Worm (Caenorhabditis elegans) whole organism, mixed stage, embryonic: ENCODE results near the gene ZK617.26.

Experiments used
- M03D4.4 ChIP-seq: sonication (generic microtip); optimal IDR thresholded peaks from 2 replicates; lab custom pipeline; 2017; ENCODE audit warnings: mild to moderate bottlenecking, missing genetic modification characterization, missing compliant biosample characterization
- bed-3 ChIP-seq: fragments of 200-800 bp; sonication (Bioruptor generic); optimal IDR thresholded peaks from 3 replicates; lab custom pipeline; 2018; ENCODE audit warnings: mild to moderate bottlenecking, missing genetic modification characterization, moderate library complexity, missing compliant biosample characterization
- blmp-1 ChIP-seq: fragments of 150-350 bp; optimal IDR thresholded peaks from 2 replicates; lab custom pipeline; 2014; ENCODE audit warnings: missing biosample characterization, missing genetic modification characterization
- ceh-39 ChIP-seq: fragments of 150-350 bp; optimal IDR thresholded peaks from 2 replicates; lab custom pipeline; 2014; ENCODE audit warnings: missing biosample characterization, missing genetic modification characterization
- ceh-43 ChIP-seq: fragments of 200-800 bp; sonication (Bioruptor generic); optimal IDR thresholded peaks from 2 replicates; lab custom pipeline; 2018; ENCODE audit warnings: mild to moderate bottlenecking, missing genetic modification characterization, moderate library complexity, missing compliant biosample characterization
- ceh-83 ChIP-seq: fragments of 200-800 bp; sonication (Bioruptor generic); optimal IDR thresholded peaks from 2 replicates; lab custom pipeline; 2018; ENCODE audit warnings: mild to moderate bottlenecking, missing genetic modification characterization, missing compliant biosample characterization
- ces-1 ChIP-seq: fragments of 150-350 bp; optimal IDR thresholded peaks from 2 replicates; lab custom pipeline; 2014; ENCODE audit warnings: missing biosample characterization, missing genetic modification reagents, missing genetic modification characterization
- cnd-1 ChIP-seq: fragments of 200-800 bp; sonication (Bioruptor generic); optimal IDR thresholded peaks from 2 replicates; lab custom pipeline; 2018; ENCODE audit warnings: mild to moderate bottlenecking, missing genetic modification characterization, missing compliant biosample characterization
- drap-1 ChIP-seq: fragments of 200-800 bp; sonication (Bioruptor generic); optimal IDR thresholded peaks from 3 replicates; lab custom pipeline; 2018; ENCODE audit warnings: mild to moderate bottlenecking, missing genetic modification characterization, missing compliant biosample characterization
- elt-1 ChIP-seq: sonication (generic microtip); optimal IDR thresholded peaks from 2 replicates; lab custom pipeline; 2017; ENCODE audit warnings: missing genetic modification characterization, mild to moderate bottlenecking, missing compliant biosample characterization, antibody characterized with exemption, moderate library complexity, borderline replicate concordance; ENCODE audit not compliant: insufficient read depth
- elt-3 ChIP-seq: fragments of 150-350 bp; optimal IDR thresholded peaks from 2 replicates; lab custom pipeline; 2014; ENCODE audit warnings: missing biosample characterization, missing genetic modification characterization
- flh-1 ChIP-seq: fragments of 200-800 bp; sonication (Bioruptor generic); optimal IDR thresholded peaks from 2 replicates; lab custom pipeline; 2018; ENCODE audit warnings: mild to moderate bottlenecking, missing genetic modification characterization, moderate library complexity, missing compliant biosample characterization
- ham-2 ChIP-seq: fragments of 200-800 bp; sonication (Bioruptor generic); optimal IDR thresholded peaks from 2 replicates; lab custom pipeline; 2018; ENCODE audit warnings: mild to moderate bottlenecking, missing genetic modification characterization, missing compliant biosample characterization
- hlh-1 ChIP-seq: fragments of 150-350 bp; optimal IDR thresholded peaks from 2 replicates; lab custom pipeline; 2014; ENCODE audit warnings: missing biosample characterization, missing genetic modification reagents, missing genetic modification characterization
- lin-13 ChIP-seq: fragments of 150-350 bp; optimal IDR thresholded peaks from 2 replicates; lab custom pipeline; 2014; ENCODE audit warnings: missing biosample characterization, missing genetic modification characterization
- lin-32 ChIP-seq: fragments of 200-800 bp; sonication (Bioruptor generic); optimal IDR thresholded peaks from 2 replicates; lab custom pipeline; 2018; ENCODE audit warnings: mild to moderate bottlenecking, missing genetic modification characterization, missing compliant biosample characterization
- lsy-2 ChIP-seq: fragments of 150-350 bp; optimal IDR thresholded peaks from 2 replicates; lab custom pipeline; 2014; ENCODE audit warnings: missing biosample characterization, missing genetic modification characterization
- mab-5 ChIP-seq: fragments of 150-350 bp; optimal IDR thresholded peaks from 2 replicates; lab custom pipeline; 2014; ENCODE audit warnings: missing biosample characterization, missing genetic modification characterization
- mep-1 ChIP-seq: fragments of 150-350 bp; optimal IDR thresholded peaks from 2 replicates; lab custom pipeline; 2017; ENCODE audit warnings: missing biosample characterization, missing genetic modification reagents, missing genetic modification characterization, inconsistent platforms
- mls-2 ChIP-seq: sonication (generic microtip); optimal IDR thresholded peaks from 2 replicates; lab custom pipeline; 2016; ENCODE audit warnings: mild to moderate bottlenecking, missing genetic modification characterization, moderate library complexity, missing compliant biosample characterization
- nhr-12 ChIP-seq: fragments of 150-350 bp; optimal IDR thresholded peaks from 2 replicates; lab custom pipeline; 2014; ENCODE audit warnings: missing biosample characterization, missing genetic modification characterization
- nhr-2 ChIP-seq: fragments of 150-350 bp; optimal IDR thresholded peaks from 2 replicates; lab custom pipeline; 2014; ENCODE audit warnings: missing biosample characterization, missing genetic modification characterization
- nhr-237 ChIP-seq: fragments of 150-350 bp; optimal IDR thresholded peaks from 2 replicates; lab custom pipeline; 2014; ENCODE audit warnings: missing biosample characterization, missing genetic modification characterization
- nhr-28 ChIP-seq: fragments of 150-350 bp; optimal IDR thresholded peaks from 2 replicates; lab custom pipeline; 2014; ENCODE audit warnings: missing biosample characterization, missing genetic modification characterization
- nhr-76 ChIP-seq: sonication (generic microtip); optimal IDR thresholded peaks from 2 replicates; lab custom pipeline; 2017; ENCODE audit warnings: missing biosample characterization, missing genetic modification characterization
- pha-4 ChIP-seq: fragments of 150-350 bp; optimal IDR thresholded peaks from 2 replicates; lab custom pipeline; 2018; ENCODE audit warnings: missing biosample characterization, missing genetic modification reagents, missing genetic modification characterization
- sem-2 ChIP-seq: fragments of 200-800 bp; sonication (Bioruptor generic); optimal IDR thresholded peaks from 2 replicates; lab custom pipeline; 2018; ENCODE audit warnings: mild to moderate bottlenecking, missing genetic modification characterization, missing compliant biosample characterization
- snpc-4 ChIP-seq: fragments of 150-350 bp; optimal IDR thresholded peaks from 2 replicates; lab custom pipeline; 2014; ENCODE audit warnings: missing biosample characterization, missing genetic modification characterization
- sptf-1 ChIP-seq: sonication (generic microtip); optimal IDR thresholded peaks from 2 replicates; lab custom pipeline; 2017; ENCODE audit warnings: mild to moderate bottlenecking, missing genetic modification characterization, moderate library complexity, missing compliant biosample characterization
- tbx-8 ChIP-seq: fragments of 200-800 bp; sonication (Bioruptor generic); optimal IDR thresholded peaks from 2 replicates; lab custom pipeline; 2018; ENCODE audit warnings: mild to moderate bottlenecking, missing genetic modification characterization, moderate library complexity, missing compliant biosample characterization
- unc-120 ChIP-seq: sonication (generic microtip); optimal IDR thresholded peaks from 2 replicates; lab custom pipeline; 2017; ENCODE audit warnings: missing genetic modification characterization, missing compliant biosample characterization; ENCODE audit not compliant: poor library complexity, severe bottlenecking
- unc-39 ChIP-seq: fragments of 150-350 bp; optimal IDR thresholded peaks from 2 replicates; lab custom pipeline; 2014; ENCODE audit warnings: missing biosample characterization, missing genetic modification characterization
- unc-62 ChIP-seq: fragments of 150-350 bp; optimal IDR thresholded peaks from 2 replicates; lab custom pipeline; 2014; ENCODE audit warnings: missing biosample characterization, missing genetic modification reagents, missing genetic modification characterization
- zip-8 ChIP-seq: fragments of 150-350 bp; optimal IDR thresholded peaks from 2 replicates; lab custom pipeline; 2014; ENCODE audit warnings: missing biosample characterization, missing genetic modification characterization
- ztf-11 ChIP-seq: fragments of 150-350 bp; optimal IDR thresholded peaks from 2 replicates; lab custom pipeline; 2014; ENCODE audit warnings: missing biosample characterization, missing genetic modification characterization

Gene ZK617.26

DNA sequence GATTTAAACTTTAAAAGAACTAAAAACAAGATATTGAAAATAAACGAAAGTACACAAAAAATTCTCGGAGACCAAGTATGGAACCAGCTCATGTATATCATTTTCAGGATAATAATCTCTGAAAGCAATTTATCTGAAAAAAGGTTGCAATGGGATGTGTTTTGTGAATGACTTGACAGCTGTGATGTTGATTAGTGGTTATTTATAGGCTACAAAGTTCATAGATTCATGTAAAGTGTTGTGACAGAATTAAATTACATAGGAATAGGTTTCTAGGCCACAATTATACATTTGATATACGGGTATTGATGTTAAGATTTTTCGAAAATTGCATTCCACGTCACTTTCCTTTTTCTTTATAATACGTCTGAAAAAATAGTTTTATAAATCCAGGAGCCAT, 45.4 kb downstream of the ZK617.26 start, which contains the start of gene srj-1:
TSS of gene srj-1 (minus strand) at position 101 of the 400 bp plus-strand sequence.
- TF ChIP-seq nhr-28 (tag; lab: Kevin White, UChicago) (no peak), tbx-8 (GFP tag; lab: Kevin White, UChicago) (no peak)

- TF ChIP-seq lsy-2 (tag; lab: Kevin White, UChicago) (peak; percentile 68), blmp-1 (tag; lab: Kevin White, UChicago) (no peak), unc-120 (tag; lab: Kevin White, UChicago) (no peak), mab-5 (tag; lab: Kevin White, UChicago) (no peak), cnd-1 (no peak), flh-1 (GFP tag; lab: Kevin White, UChicago) (no peak), ceh-43 (GFP tag; lab: Kevin White, UChicago) (no peak), elt-1 (tag; lab: Kevin White, UChicago) (no peak), zip-8 (no peak), nhr-12 (no peak), hlh-1 (peak; percentile 20), M03D4.4 (tag; lab: Kevin White, UChicago) (no peak), nhr-2 (tag; lab: Kevin White, UChicago) (no peak), ham-2 (GFP tag; lab: Kevin White, UChicago) (no peak), ztf-11 (no peak), lin-13 (tag; lab: Kevin White, UChicago) (peak; percentile 58), ceh-83 (GFP tag; lab: Kevin White, UChicago) (no peak), drap-1 (GFP tag; lab: Kevin White, UChicago) (no peak), nhr-28 (tag; lab: Kevin White, UChicago) (no peak), ceh-39 (tag; lab: Kevin White, UChicago) (peak; percentile 46), tbx-8 (GFP tag; lab: Kevin White, UChicago) (no peak), ces-1 (GFP tag; lab: Kevin White, UChicago) (peak; percentile 5), sptf-1 (tag; lab: Kevin White, UChicago) (no peak), lin-32 (GFP tag; lab: Kevin White, UChicago) (no peak), unc-39 (tag; lab: Kevin White, UChicago) (no peak), nhr-237 (peak; percentile 44), sem-2 (GFP tag; lab: Kevin White, UChicago) (no peak), snpc-4 (tag; lab: Kevin White, UChicago) (no peak), bed-3 (GFP tag; lab: Kevin White, UChicago) (no peak), mep-1 (tag; lab: Kevin White, UChicago) (peak; percentile 44), unc-62 (GFP tag; lab: Kevin White, UChicago) (no peak), pha-4 (tag; lab: Kevin White, UChicago) (peak; percentile 81), elt-3 (tag; lab: Kevin White, UChicago) (no peak), mls-2 (no peak), nhr-76 (tag; lab: Kevin White, UChicago) (no peak)
Observed at ce11 chrIV:11961485-11962255, 49.1 kb downstream of the ZK617.26 start, which contains the start of gene ZK829.7. TSS of gene ZK829.7 (minus strand) at chrIV:11961535.
